Worm (Caenorhabditis elegans) whole organism, mixed stage, embryonic: ENCODE results near the gene nhr-193.
A peak's percentile ranks its signal among the peaks of the same experiment; 100 is the strongest.

ENCODE experiments used
- M03D4.4 ChIP-seq: sonication (generic microtip); optimal IDR thresholded peaks from 2 replicates; lab custom pipeline; 2017; ENCODE audit warnings: mild to moderate bottlenecking, missing genetic modification characterization, missing compliant biosample characterization
- bed-3 ChIP-seq: fragments of 200-800 bp; sonication (Bioruptor generic); optimal IDR thresholded peaks from 3 replicates; lab custom pipeline; 2018; ENCODE audit warnings: mild to moderate bottlenecking, missing genetic modification characterization, moderate library complexity, missing compliant biosample characterization
- ceh-39 ChIP-seq: fragments of 150-350 bp; optimal IDR thresholded peaks from 2 replicates; lab custom pipeline; 2014; ENCODE audit warnings: missing biosample characterization, missing genetic modification characterization
- ceh-43 ChIP-seq: fragments of 200-800 bp; sonication (Bioruptor generic); optimal IDR thresholded peaks from 2 replicates; lab custom pipeline; 2018; ENCODE audit warnings: mild to moderate bottlenecking, missing genetic modification characterization, moderate library complexity, missing compliant biosample characterization
- ceh-83 ChIP-seq: fragments of 200-800 bp; sonication (Bioruptor generic); optimal IDR thresholded peaks from 2 replicates; lab custom pipeline; 2018; ENCODE audit warnings: mild to moderate bottlenecking, missing genetic modification characterization, missing compliant biosample characterization
- ces-1 ChIP-seq: fragments of 150-350 bp; optimal IDR thresholded peaks from 2 replicates; lab custom pipeline; 2014; ENCODE audit warnings: missing biosample characterization, missing genetic modification reagents, missing genetic modification characterization
- cnd-1 ChIP-seq: fragments of 200-800 bp; sonication (Bioruptor generic); optimal IDR thresholded peaks from 2 replicates; lab custom pipeline; 2018; ENCODE audit warnings: mild to moderate bottlenecking, missing genetic modification characterization, missing compliant biosample characterization
- drap-1 ChIP-seq: fragments of 200-800 bp; sonication (Bioruptor generic); optimal IDR thresholded peaks from 3 replicates; lab custom pipeline; 2018; ENCODE audit warnings: mild to moderate bottlenecking, missing genetic modification characterization, missing compliant biosample characterization
- elt-1 ChIP-seq: sonication (generic microtip); optimal IDR thresholded peaks from 2 replicates; lab custom pipeline; 2017; ENCODE audit warnings: missing genetic modification characterization, mild to moderate bottlenecking, missing compliant biosample characterization, antibody characterized with exemption, moderate library complexity, borderline replicate concordance; ENCODE audit not compliant: insufficient read depth
- elt-3 ChIP-seq: fragments of 150-350 bp; optimal IDR thresholded peaks from 2 replicates; lab custom pipeline; 2014; ENCODE audit warnings: missing biosample characterization, missing genetic modification characterization
- hlh-1 ChIP-seq: fragments of 150-350 bp; optimal IDR thresholded peaks from 2 replicates; lab custom pipeline; 2014; ENCODE audit warnings: missing biosample characterization, missing genetic modification reagents, missing genetic modification characterization
- lin-13 ChIP-seq: fragments of 150-350 bp; optimal IDR thresholded peaks from 2 replicates; lab custom pipeline; 2014; ENCODE audit warnings: missing biosample characterization, missing genetic modification characterization
- lin-32 ChIP-seq: fragments of 200-800 bp; sonication (Bioruptor generic); optimal IDR thresholded peaks from 2 replicates; lab custom pipeline; 2018; ENCODE audit warnings: mild to moderate bottlenecking, missing genetic modification characterization, missing compliant biosample characterization
- lsy-2 ChIP-seq: fragments of 150-350 bp; optimal IDR thresholded peaks from 2 replicates; lab custom pipeline; 2014; ENCODE audit warnings: missing biosample characterization, missing genetic modification characterization
- mab-5 ChIP-seq: fragments of 150-350 bp; optimal IDR thresholded peaks from 2 replicates; lab custom pipeline; 2014; ENCODE audit warnings: missing biosample characterization, missing genetic modification characterization
- mep-1 ChIP-seq: fragments of 150-350 bp; optimal IDR thresholded peaks from 2 replicates; lab custom pipeline; 2017; ENCODE audit warnings: missing biosample characterization, missing genetic modification reagents, missing genetic modification characterization, inconsistent platforms
- nhr-12 ChIP-seq: fragments of 150-350 bp; optimal IDR thresholded peaks from 2 replicates; lab custom pipeline; 2014; ENCODE audit warnings: missing biosample characterization, missing genetic modification characterization
- nhr-2 ChIP-seq: fragments of 150-350 bp; optimal IDR thresholded peaks from 2 replicates; lab custom pipeline; 2014; ENCODE audit warnings: missing biosample characterization, missing genetic modification characterization
- nhr-237 ChIP-seq: fragments of 150-350 bp; optimal IDR thresholded peaks from 2 replicates; lab custom pipeline; 2014; ENCODE audit warnings: missing biosample characterization, missing genetic modification characterization
- nhr-28 ChIP-seq: fragments of 150-350 bp; optimal IDR thresholded peaks from 2 replicates; lab custom pipeline; 2014; ENCODE audit warnings: missing biosample characterization, missing genetic modification characterization
- nhr-76 ChIP-seq: sonication (generic microtip); optimal IDR thresholded peaks from 2 replicates; lab custom pipeline; 2017; ENCODE audit warnings: missing biosample characterization, missing genetic modification characterization
- pha-4 ChIP-seq: fragments of 150-350 bp; optimal IDR thresholded peaks from 2 replicates; lab custom pipeline; 2018; ENCODE audit warnings: missing biosample characterization, missing genetic modification reagents, missing genetic modification characterization
- sem-2 ChIP-seq: fragments of 200-800 bp; sonication (Bioruptor generic); optimal IDR thresholded peaks from 2 replicates; lab custom pipeline; 2018; ENCODE audit warnings: mild to moderate bottlenecking, missing genetic modification characterization, missing compliant biosample characterization
- snpc-4 ChIP-seq: fragments of 150-350 bp; optimal IDR thresholded peaks from 2 replicates; lab custom pipeline; 2014; ENCODE audit warnings: missing biosample characterization, missing genetic modification characterization
- tbx-8 ChIP-seq: fragments of 200-800 bp; sonication (Bioruptor generic); optimal IDR thresholded peaks from 2 replicates; lab custom pipeline; 2018; ENCODE audit warnings: mild to moderate bottlenecking, missing genetic modification characterization, moderate library complexity, missing compliant biosample characterization
- unc-120 ChIP-seq: sonication (generic microtip); optimal IDR thresholded peaks from 2 replicates; lab custom pipeline; 2017; ENCODE audit warnings: missing genetic modification characterization, missing compliant biosample characterization; ENCODE audit not compliant: poor library complexity, severe bottlenecking
- unc-39 ChIP-seq: fragments of 150-350 bp; optimal IDR thresholded peaks from 2 replicates; lab custom pipeline; 2014; ENCODE audit warnings: missing biosample characterization, missing genetic modification characterization
- unc-62 ChIP-seq: fragments of 150-350 bp; optimal IDR thresholded peaks from 2 replicates; lab custom pipeline; 2014; ENCODE audit warnings: missing biosample characterization, missing genetic modification reagents, missing genetic modification characterization
- zip-8 ChIP-seq: fragments of 150-350 bp; optimal IDR thresholded peaks from 2 replicates; lab custom pipeline; 2014; ENCODE audit warnings: missing biosample characterization, missing genetic modification characterization
- ztf-11 ChIP-seq: fragments of 150-350 bp; optimal IDR thresholded peaks from 2 replicates; lab custom pipeline; 2014; ENCODE audit warnings: missing biosample characterization, missing genetic modification characterization

The nhr-193 gene

ce11 chrV:16300276-16300675, 41.8 kb upstream of the nhr-193 start, which contains the start of gene srbc-82:
srbc-82 (plus strand) TSS chrV:16300576.
- no peak for TF ChIP-seq nhr-2
- no peak for TF ChIP-seq unc-62 (GFP tag; lab: Kevin White, UChicago)
- TF ChIP-seq pha-4 (tag; lab: Kevin White, UChicago) = no peak
- no peak for TF ChIP-seq zip-8
- TF ChIP-seq ztf-11 (tag; lab: Kevin White, UChicago) = no peak
- no peak for TF ChIP-seq M03D4.4
- no peak for TF ChIP-seq lsy-2 (tag; lab: Kevin White, UChicago)
- TF ChIP-seq nhr-76 (tag; lab: Kevin White, UChicago) = no peak

ce11 chrV:16302439-16302838, 39.7 kb upstream of the nhr-193 start, which contains the start of the genes C31A11.13 and oac-6:
C31A11.13 (minus strand) TSS chrV:16302551.
oac-6 (plus strand) TSS chrV:16302717.
- TF ChIP-seq nhr-2 (no peak), ztf-11 (tag; lab: Kevin White, UChicago) (no peak), nhr-237 (tag; lab: Kevin White, UChicago) (no peak), ces-1 (GFP tag; lab: Kevin White, UChicago) (no peak), nhr-76 (tag; lab: Kevin White, UChicago) (no peak), zip-8 (no peak), elt-3 (no peak), mab-5 (tag; lab: Kevin White, UChicago) (no peak), cnd-1 (tag; lab: Kevin White, UChicago) (no peak), nhr-28 (no peak)
- TF ChIP-seq, all 35 proteins: peak for 0

- TF ChIP-seq elt-3 (no peak), ces-1 (GFP tag; lab: Kevin White, UChicago) (no peak), pha-4 (tag; lab: Kevin White, UChicago) (no peak), nhr-237 (tag; lab: Kevin White, UChicago) (no peak), elt-1 (tag; lab: Kevin White, UChicago) (no peak), bed-3 (GFP tag; lab: Kevin White, UChicago) (no peak), ceh-39 (tag; lab: Kevin White, UChicago) (no peak), cnd-1 (tag; lab: Kevin White, UChicago) (no peak), nhr-28 (no peak), tbx-8 (GFP tag; lab: Kevin White, UChicago) (no peak), mab-5 (tag; lab: Kevin White, UChicago) (no peak), lin-32 (GFP tag; lab: Kevin White, UChicago) (no peak), mep-1 (tag; lab: Kevin White, UChicago) (no peak)
- TF ChIP-seq, all 35 proteins: peak for 0
Observed at ce11 chrV:16307253-16307652, 34.9 kb upstream of the nhr-193 start, which contains the start of gene srxa-7. srxa-7 (plus strand) TSS chrV:16307553.

- TF ChIP-seq nhr-2 (no peak), cnd-1 (tag; lab: Kevin White, UChicago) (no peak), nhr-237 (tag; lab: Kevin White, UChicago) (no peak), ceh-43 (GFP tag; lab: Kevin White, UChicago) (no peak), ces-1 (GFP tag; lab: Kevin White, UChicago) (no peak), drap-1 (GFP tag; lab: Kevin White, UChicago) (no peak), mep-1 (tag; lab: Kevin White, UChicago) (no peak), snpc-4 (tag; lab: Kevin White, UChicago) (no peak), unc-39 (no peak), unc-120 (tag; lab: Kevin White, UChicago) (no peak), elt-3 (no peak), ceh-39 (tag; lab: Kevin White, UChicago) (no peak), hlh-1 (tag; lab: Kevin White, UChicago) (no peak)
Observed at ce11 chrV:16308343-16308742, 33.8 kb upstream of the nhr-193 start.

- TF ChIP-seq lin-13 (tag; lab: Kevin White, UChicago) (no peak), zip-8 (peak; percentile 74), elt-3 (no peak), ceh-43 (GFP tag; lab: Kevin White, UChicago) (no peak), sem-2 (GFP tag; lab: Kevin White, UChicago) (no peak), lsy-2 (tag; lab: Kevin White, UChicago) (no peak), nhr-2 (no peak), nhr-28 (peak; percentile 12), pha-4 (tag; lab: Kevin White, UChicago) (no peak), nhr-237 (tag; lab: Kevin White, UChicago) (no peak), lin-32 (GFP tag; lab: Kevin White, UChicago) (no peak), ces-1 (GFP tag; lab: Kevin White, UChicago) (no peak), cnd-1 (tag; lab: Kevin White, UChicago) (no peak), ceh-83 (GFP tag; lab: Kevin White, UChicago) (no peak), unc-62 (GFP tag; lab: Kevin White, UChicago) (no peak), nhr-12 (no peak)
Observed at ce11 chrV:16309523-16309922, 32.6 kb upstream of the nhr-193 start, which contains the start of gene oac-7. oac-7 (plus strand) TSS chrV:16309805.
